Worm (Caenorhabditis elegans) whole organism, midembryonic: ENCODE measurements around the gene F46C3.6.

ENCODE experiments used
- T22C8.4 ChIP-seq: fragments of 200-800 bp; sonication (Bioruptor generic); IDR thresholded peaks from 2 replicates; pipeline ENCODE4 v1.3.6; 2022; ENCODE audit warnings: missing genetic modification characterization, missing compliant biosample characterization
- cog-1 ChIP-seq: sonication (generic microtip); optimal IDR thresholded peaks from 2 replicates; lab custom pipeline; 2016; ENCODE audit warnings: missing genetic modification characterization, missing compliant biosample characterization
- flt-1 ChIP-seq: fragments of 200-800 bp; sonication (Bioruptor generic); IDR thresholded peaks from 2 replicates; pipeline ENCODE4 v1.3.6; 2022; ENCODE audit warnings: missing genetic modification characterization, missing compliant biosample characterization
- klf-2 ChIP-seq: fragments of 200-800 bp; sonication (Bioruptor generic); conservative IDR thresholded peaks from 2 replicates; pipeline ENCODE4 v1.3.6; 2022; ENCODE audit warnings: missing genetic modification reagents, missing genetic modification characterization, missing compliant biosample characterization
- med-1 ChIP-seq: sonication (generic microtip); optimal IDR thresholded peaks from 2 replicates; lab custom pipeline; 2017; ENCODE audit warnings: missing genetic modification characterization, mild to moderate bottlenecking, missing compliant biosample characterization, antibody characterized with exemption, missing genetic modification reagents; ENCODE audit not compliant: insufficient read depth
- ref-1 ChIP-seq: fragments of 200-800 bp; sonication (Bioruptor generic); conservative IDR thresholded peaks from 2 replicates; pipeline ENCODE4 v1.3.6; 2022; ENCODE audit warnings: missing genetic modification reagents, missing genetic modification characterization, missing compliant biosample characterization
- tab-1 ChIP-seq: fragments of 200-800 bp; sonication (Bioruptor generic); IDR thresholded peaks from 2 replicates; pipeline ENCODE4 v1.3.6; 2022; ENCODE audit warnings: missing genetic modification characterization, missing compliant biosample characterization
- ztf-23 ChIP-seq: fragments of 200-800 bp; sonication (Bioruptor generic); IDR thresholded peaks from 2 replicates; pipeline ENCODE4 v1.3.6; 2022; ENCODE audit warnings: missing genetic modification reagents, missing genetic modification characterization, missing compliant biosample characterization
- ztf-29 ChIP-seq: fragments of 200-800 bp; sonication (Bioruptor generic); IDR thresholded peaks from 2 replicates; pipeline ENCODE4 v1.3.6; 2022; ENCODE audit warnings: missing genetic modification reagents, missing genetic modification characterization, missing compliant biosample characterization

F46C3.6 gene

DNA sequence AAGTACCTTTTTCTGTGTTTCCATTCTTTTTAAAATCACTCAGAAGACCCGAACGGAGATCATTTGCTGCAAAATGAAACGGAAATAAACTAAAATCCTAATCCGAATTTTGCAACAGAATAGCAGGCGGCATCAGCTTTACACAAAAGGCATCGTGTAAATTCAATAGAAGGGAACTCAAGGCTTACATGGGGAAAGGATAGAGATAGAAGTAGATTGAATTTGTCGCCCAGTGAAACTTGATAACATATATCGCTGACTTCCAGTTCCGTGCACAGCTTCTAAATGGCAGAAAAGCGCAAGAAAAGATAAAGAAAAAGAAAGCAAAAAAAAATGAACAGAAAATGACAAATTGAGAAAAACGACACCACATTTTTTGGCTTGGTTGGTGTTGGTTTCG lies 14.0 kb downstream of the F46C3.6 start, which contains the start of gene slo-2:
TSS of gene slo-2 (minus strand) at position 24 of the 400 bp plus-strand sequence.
- no peak for TF ChIP-seq klf-2 (GFP tag; lab: Robert Waterston, UW)
- TF ChIP-seq T22C8.4 (GFP tag; lab: Robert Waterston, UW) = no peak
- no peak for TF ChIP-seq ztf-29
- no peak for TF ChIP-seq ztf-23
- TF ChIP-seq med-1 = no peak
- no peak for TF ChIP-seq cog-1 (tag; lab: Kevin White, UChicago)
- TF ChIP-seq flt-1 (GFP tag; lab: Robert Waterston, UW) = no peak
- TF ChIP-seq tab-1 (GFP tag; lab: Robert Waterston, UW) = no peak
- no peak for TF ChIP-seq ref-1

DNA sequence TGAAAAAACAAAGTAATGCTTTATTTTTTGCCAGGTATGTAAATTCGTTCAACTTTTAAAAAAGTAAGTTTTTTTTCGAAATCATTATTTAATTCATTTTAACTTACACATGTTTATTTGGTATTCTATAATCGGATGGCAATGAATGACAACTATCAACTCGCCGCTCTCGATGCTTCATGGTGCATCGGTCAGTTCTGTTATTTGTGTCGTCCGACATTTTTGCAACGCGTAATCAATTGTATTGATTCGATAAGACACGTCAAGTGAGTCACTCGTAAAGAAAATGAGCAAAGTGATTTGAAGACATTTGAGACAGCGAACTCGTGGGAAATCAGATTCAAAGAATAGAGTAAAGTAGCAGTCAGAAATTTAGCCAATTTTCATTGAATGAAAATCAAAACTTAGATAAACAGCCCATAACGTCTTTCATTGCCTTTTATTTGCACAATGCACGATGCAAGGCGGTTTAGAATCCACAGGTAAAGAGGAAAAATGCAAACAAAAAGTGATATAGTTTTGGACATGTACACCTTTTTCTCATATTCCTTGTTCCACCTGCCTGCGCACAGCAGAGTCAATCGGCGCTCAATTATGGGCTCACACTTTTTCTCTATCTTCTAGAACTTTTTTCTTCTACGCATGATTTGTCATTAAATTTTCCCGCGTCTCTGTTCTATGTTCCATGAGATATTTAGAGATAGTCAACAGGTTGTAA lies 19.2 kb downstream of the F46C3.6 start:
- TF ChIP-seq ztf-23 (no peak), ztf-29 (no peak), tab-1 (GFP tag; lab: Robert Waterston, UW) (no peak), ref-1 (no peak), flt-1 (GFP tag; lab: Robert Waterston, UW) (no peak)

DNA sequence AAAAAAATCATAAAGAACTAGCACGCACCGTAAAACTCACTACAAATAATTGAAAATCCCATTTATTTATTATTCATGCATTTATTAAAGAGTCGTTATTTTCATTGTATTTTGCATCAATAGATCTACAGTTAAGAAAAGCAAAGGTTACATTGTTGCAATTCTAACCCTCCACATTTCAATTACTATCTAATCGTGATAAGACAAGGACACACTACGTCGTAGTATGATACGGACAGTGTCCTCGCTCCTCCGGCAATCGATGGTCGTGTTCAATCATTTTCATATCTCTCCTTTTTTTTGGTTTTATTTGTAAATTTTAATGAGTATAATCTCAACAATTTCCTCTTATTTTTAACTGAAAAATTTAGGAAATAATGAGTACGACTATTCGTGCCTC lies 26.9 kb downstream of the F46C3.6 start, which contains the start of gene prx-12:
TSS of gene prx-12 (plus strand) at position 371 of the 400 bp plus-strand sequence.
- TF ChIP-seq cog-1 (tag; lab: Kevin White, UChicago) (no peak), ref-1 (no peak), ztf-23 (no peak), T22C8.4 (GFP tag; lab: Robert Waterston, UW) (no peak), klf-2 (GFP tag; lab: Robert Waterston, UW) (no peak)

DNA sequence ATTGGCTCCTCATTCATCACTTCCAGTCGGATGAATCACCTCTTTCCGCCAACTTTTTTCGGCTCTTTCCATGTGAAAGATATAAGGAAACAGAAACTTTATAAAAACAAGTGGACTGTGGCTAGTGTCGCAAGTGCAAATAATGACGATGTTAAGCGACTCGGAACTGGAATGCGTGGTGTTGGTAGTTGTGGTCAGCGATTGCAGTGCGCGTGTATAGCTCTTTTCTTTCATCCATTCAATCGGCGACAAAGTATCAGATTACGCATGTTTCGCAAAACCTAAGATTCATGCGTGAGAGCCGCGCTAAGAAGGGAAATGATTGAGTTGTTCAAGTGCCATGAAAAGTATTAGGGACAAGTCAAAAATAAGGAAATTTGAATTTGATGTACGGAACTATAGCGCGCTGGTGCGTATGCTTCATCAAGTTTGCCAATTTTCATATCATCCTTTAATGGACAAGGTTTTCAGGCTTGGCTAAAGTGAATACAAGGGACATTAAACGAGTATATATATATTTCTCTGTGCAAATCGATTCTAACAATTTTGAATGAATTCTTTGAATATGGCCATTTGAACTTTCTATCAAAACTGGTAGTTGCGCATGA lies 32.0 kb downstream of the F46C3.6 start:
- TF ChIP-seq klf-2 (GFP tag; lab: Robert Waterston, UW) = no peak
- no peak for TF ChIP-seq med-1
- no peak for TF ChIP-seq ztf-29
- no peak for TF ChIP-seq ztf-23
- TF ChIP-seq cog-1 (tag; lab: Kevin White, UChicago) = no peak
- TF ChIP-seq tab-1 (GFP tag; lab: Robert Waterston, UW) = no peak
- TF ChIP-seq ref-1 = no peak
- TF ChIP-seq flt-1 (GFP tag; lab: Robert Waterston, UW) = no peak
- TF ChIP-seq T22C8.4 (GFP tag; lab: Robert Waterston, UW) = no peak

DNA sequence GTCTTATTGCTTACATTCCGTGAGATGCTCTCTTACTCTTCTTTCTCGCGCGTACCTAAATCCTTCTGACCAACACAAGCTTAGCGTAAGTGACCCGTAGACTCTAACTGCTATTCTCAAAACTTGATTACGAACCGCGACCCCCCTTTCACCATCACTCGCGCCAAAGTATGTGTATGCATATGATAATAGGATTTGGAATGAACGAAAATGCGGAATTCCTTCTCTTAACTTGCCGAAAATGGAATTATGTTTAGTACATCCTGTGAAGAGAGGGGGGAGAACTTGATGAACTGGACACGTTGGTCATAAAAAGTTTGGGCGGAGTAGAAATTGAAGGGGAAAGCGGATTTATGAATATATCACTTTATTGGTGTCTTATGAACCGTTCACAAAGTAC lies 33.0 kb downstream of the F46C3.6 start:
- TF ChIP-seq T22C8.4 (GFP tag; lab: Robert Waterston, UW) = no peak
- TF ChIP-seq klf-2 (GFP tag; lab: Robert Waterston, UW) = no peak
- TF ChIP-seq ztf-29 = no peak
- TF ChIP-seq ref-1 = no peak
- TF ChIP-seq ztf-23 = no peak
- no peak for TF ChIP-seq cog-1 (tag; lab: Kevin White, UChicago)
- TF ChIP-seq flt-1 (GFP tag; lab: Robert Waterston, UW) = no peak
- no peak for TF ChIP-seq tab-1 (GFP tag; lab: Robert Waterston, UW)
- TF ChIP-seq med-1 = no peak

DNA sequence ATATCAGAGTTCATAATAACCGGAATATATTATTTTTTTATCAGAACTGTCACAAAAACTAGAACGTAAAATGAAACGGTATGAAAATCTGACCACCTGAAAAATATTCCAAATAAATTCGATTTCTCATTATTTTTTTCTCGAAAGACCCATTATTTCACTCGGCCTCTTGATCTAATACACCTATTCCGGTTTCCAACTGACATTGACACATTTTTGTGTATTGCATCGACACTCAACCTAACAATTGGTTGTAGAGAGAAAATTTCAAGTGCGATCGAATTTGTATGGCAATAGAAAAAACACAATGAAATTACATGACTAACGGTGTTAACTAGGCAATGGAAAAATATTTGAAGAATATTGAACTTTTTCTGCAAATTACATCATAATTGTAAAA lies 34.0 kb downstream of the F46C3.6 start:
- no peak for TF ChIP-seq ztf-23
- TF ChIP-seq flt-1 (GFP tag; lab: Robert Waterston, UW) = no peak
- no peak for TF ChIP-seq ref-1
- TF ChIP-seq T22C8.4 (GFP tag; lab: Robert Waterston, UW) = no peak
- no peak for TF ChIP-seq tab-1 (GFP tag; lab: Robert Waterston, UW)
- no peak for TF ChIP-seq ztf-29
- TF ChIP-seq klf-2 (GFP tag; lab: Robert Waterston, UW) = no peak
- TF ChIP-seq med-1 = no peak
- TF ChIP-seq cog-1 (tag; lab: Kevin White, UChicago) = no peak

DNA sequence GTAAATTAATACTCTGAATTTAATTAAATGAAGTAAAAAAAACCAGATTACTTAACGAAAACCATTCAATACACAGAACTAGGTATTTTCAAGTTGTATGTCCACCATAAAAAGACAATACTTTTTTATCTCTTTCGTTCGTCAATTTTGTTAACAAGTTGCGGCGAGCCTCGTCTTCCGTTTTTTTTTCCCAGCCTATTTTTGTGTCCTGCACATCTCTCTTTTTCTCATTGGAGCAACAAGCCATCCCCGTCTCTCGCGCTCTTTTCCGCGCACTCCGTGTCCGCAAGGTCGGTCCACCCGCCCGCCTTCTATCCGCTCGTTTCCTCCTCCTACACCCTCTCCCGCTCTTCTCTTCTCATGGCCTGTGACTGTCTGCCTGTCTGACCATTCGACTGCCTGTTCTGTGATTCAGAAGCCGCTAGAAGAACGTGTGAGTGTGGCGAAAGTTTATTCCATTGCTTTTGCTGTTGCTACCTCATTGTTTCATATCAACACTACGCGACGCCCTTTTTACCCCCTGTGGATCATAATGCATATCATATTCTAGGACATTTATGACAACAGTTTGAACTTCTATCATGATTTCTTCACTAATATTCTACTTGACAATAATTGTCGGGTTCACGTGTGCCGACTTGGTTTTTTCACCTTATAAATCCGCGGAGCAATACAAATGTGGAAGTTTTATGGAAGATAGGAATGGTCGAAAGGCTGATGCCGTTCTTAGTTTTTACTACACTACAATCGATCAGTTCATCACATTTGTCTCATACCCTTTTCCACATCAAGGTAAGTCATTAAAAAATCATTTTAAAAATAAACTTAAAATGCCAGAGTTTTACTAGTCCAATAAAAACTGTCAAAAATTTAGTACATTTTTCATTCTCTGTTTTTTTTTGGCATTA lies 35.1 kb downstream of the F46C3.6 start, which contains the start of the genes F08B12.11 and prmn-1:
TSS of gene F08B12.11 (plus strand) at position 521 of the 908 bp plus-strand sequence.
TSS of gene prmn-1 (plus strand) at position 551 of the 908 bp plus-strand sequence.
- TF ChIP-seq T22C8.4 (GFP tag; lab: Robert Waterston, UW) (no peak), ztf-29 (peak; percentile 46; the same call in 1 of the 2 replicates), cog-1 (tag; lab: Kevin White, UChicago) (no peak), ref-1 (no peak), klf-2 (GFP tag; lab: Robert Waterston, UW) (no peak), ztf-23 (peak; percentile 50; the same call in 1 of the 2 replicates), med-1 (no peak), tab-1 (GFP tag; lab: Robert Waterston, UW) (no peak), flt-1 (GFP tag; lab: Robert Waterston, UW) (no peak)

DNA sequence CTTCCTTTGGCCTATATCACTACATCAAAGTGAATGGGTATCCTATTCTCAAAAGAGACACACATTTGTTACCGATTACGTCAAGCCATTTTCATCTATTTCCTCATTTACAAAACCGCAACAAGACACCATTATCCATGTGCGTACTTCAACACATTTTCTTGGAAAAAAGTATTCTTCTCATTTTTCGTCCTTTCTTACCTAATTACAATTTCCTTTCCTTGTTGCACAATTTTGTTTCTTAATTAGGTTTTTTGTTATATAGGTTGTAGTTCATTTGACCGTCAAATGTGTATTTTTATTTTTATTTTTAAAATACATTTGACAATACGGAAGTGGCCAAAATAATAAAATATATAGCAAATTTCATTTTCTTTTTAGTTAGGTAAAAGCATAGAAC lies 36.5 kb downstream of the F46C3.6 start:
- TF ChIP-seq klf-2 (GFP tag; lab: Robert Waterston, UW) = no peak
- no peak for TF ChIP-seq cog-1 (tag; lab: Kevin White, UChicago)
- TF ChIP-seq ref-1 = no peak
- no peak for TF ChIP-seq flt-1 (GFP tag; lab: Robert Waterston, UW)
- no peak for TF ChIP-seq tab-1 (GFP tag; lab: Robert Waterston, UW)
- no peak for TF ChIP-seq med-1
- TF ChIP-seq ztf-23 = no peak
- TF ChIP-seq ztf-29 = no peak
- TF ChIP-seq T22C8.4 (GFP tag; lab: Robert Waterston, UW) = no peak

DNA sequence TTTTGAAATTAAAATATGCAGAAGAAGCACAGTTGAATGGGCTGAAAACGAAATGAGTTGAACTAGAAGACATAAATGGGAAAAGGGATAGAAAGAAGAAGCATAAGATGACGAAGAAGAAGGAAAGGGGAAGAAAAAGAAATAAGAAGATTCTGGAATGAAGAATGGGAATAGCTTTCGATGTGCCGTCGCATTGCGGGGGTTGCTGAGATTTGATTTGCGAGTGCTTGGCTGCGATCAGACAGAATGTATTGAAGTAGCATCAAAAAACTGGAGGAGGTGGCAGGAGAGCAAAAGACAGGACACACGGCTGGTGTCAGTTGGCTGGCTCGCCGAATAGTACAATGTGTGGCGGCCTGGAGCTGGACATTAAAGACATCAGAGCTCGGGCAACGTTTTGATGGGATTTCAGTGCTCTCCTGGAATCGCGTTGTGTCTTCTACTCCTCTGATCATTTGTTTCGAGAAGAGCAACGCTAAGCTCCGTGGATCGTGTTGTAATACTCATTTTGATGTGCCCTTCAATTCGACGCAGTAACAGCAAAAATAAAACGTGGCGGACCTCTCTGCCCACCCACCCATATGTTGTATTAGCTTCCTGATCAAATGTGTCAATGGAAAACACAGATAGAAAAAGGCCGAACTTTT lies 40.6 kb downstream of the F46C3.6 start:
- TF ChIP-seq cog-1 (tag; lab: Kevin White, UChicago) (peak; percentile 9), tab-1 (GFP tag; lab: Robert Waterston, UW) (no peak)
